Fruit fly (Drosophila melanogaster) whole organism, pupa: ENCODE results near the gene soti.

Experiments used
- CG12605 ChIP-seq: fragments of 200-800 bp; sonication (Bioruptor generic); IDR thresholded peaks from 2 replicates; pipeline ENCODE4 v1.3.6; 2022; ENCODE audit warnings: missing biosample characterization, missing genetic modification characterization
- CG14655 ChIP-seq: fragments of 200-800 bp; sonication (Bioruptor generic); optimal IDR thresholded peaks from 3 replicates; lab custom pipeline; 2017; ENCODE audit warnings: mild to moderate bottlenecking, missing biosample characterization, missing genetic modification reagents, missing genetic modification characterization
- CG17806 ChIP-seq: fragments of 200-800 bp; sonication (Bioruptor generic); optimal IDR thresholded peaks from 2 replicates; lab custom pipeline; 2018; ENCODE audit warnings: missing biosample characterization, mild to moderate bottlenecking, missing genetic modification characterization, moderate library complexity
- CG34367 ChIP-seq: fragments of 200-800 bp; sonication (Bioruptor generic); optimal IDR thresholded peaks from 2 replicates; lab custom pipeline; 2018; ENCODE audit warnings: missing biosample characterization, mild to moderate bottlenecking, missing genetic modification characterization
- CG8301 ChIP-seq: fragments of 200-800 bp; sonication (Bioruptor generic); optimal IDR thresholded peaks from 2 replicates; lab custom pipeline; 2018; ENCODE audit warnings: missing biosample characterization, mild to moderate bottlenecking, missing genetic modification characterization
- EcR ChIP-seq: fragments of 200-800 bp; sonication (Bioruptor generic); optimal IDR thresholded peaks from 3 replicates; lab custom pipeline; 2019; ENCODE audit warnings: missing biosample characterization, missing genetic modification characterization, mild to moderate bottlenecking, moderate library complexity, missing genetic modification reagents
- Ets98B ChIP-seq: fragments of 200-800 bp; sonication (Bioruptor generic); IDR thresholded peaks from 2 replicates; pipeline ENCODE4 v1.3.6; 2022; ENCODE audit warnings: missing biosample characterization, missing genetic modification characterization
- Pif1B ChIP-seq: fragments of 200-800 bp; sonication (Bioruptor generic); optimal IDR thresholded peaks from 3 replicates; lab custom pipeline; 2016; ENCODE audit warnings: missing biosample characterization, missing genetic modification characterization
- Snoo ChIP-seq: fragments of 200-800 bp; sonication (Bioruptor generic); optimal IDR thresholded peaks from 3 replicates; lab custom pipeline; 2017; ENCODE audit warnings: missing biosample characterization, mild to moderate bottlenecking, missing genetic modification characterization, inconsistent platforms
- fd96Ca ChIP-seq: fragments of 200-800 bp; sonication (Bioruptor generic); IDR thresholded peaks from 3 replicates; pipeline ENCODE4 v1.3.6; 2022; ENCODE audit warnings: missing biosample characterization, missing genetic modification characterization

- TF ChIP-seq CG17806 (peak; percentile 90), Ets98B (GFP tag; lab: Robert Waterston, UW) (peak; percentile 75), EcR (GFP tag; lab: Kevin White, UChicago) (no peak), CG12605 (GFP tag; lab: Robert Waterston, UW) (peak; percentile 82), CG8301 (tag; lab: Kevin White, UChicago) (peak; percentile 87), Snoo (peak; percentile 47), Pif1B (GFP tag; lab: Kevin White, UChicago) (peak; percentile 69), fd96Ca (peak; percentile 87), CG14655 (GFP tag; lab: Kevin White, UChicago) (peak; percentile 93), CG34367 (tag; lab: Kevin White, UChicago) (peak; percentile 85)
Measured at dm6 chr3R:14387840-14388239, 6.3 kb upstream of the soti start.
